Worm (Caenorhabditis elegans) whole organism, late embryonic: Measurements from ENCODE around the gene K10D6.3.

ENCODE experiments used
- C08G9.2 ChIP-seq: sonication (generic microtip); optimal IDR thresholded peaks from 2 replicates; lab custom pipeline; 2016; ENCODE audit warnings: mild to moderate bottlenecking, missing genetic modification characterization, moderate library complexity, missing compliant biosample characterization
- C38D4.7 ChIP-seq: fragments of 200-800 bp; sonication (Bioruptor generic); optimal IDR thresholded peaks from 2 replicates; lab custom pipeline; 2018; ENCODE audit warnings: mild to moderate bottlenecking, missing genetic modification characterization, moderate library complexity, missing compliant biosample characterization
- K02D7.2 ChIP-seq: sonication (generic microtip); optimal IDR thresholded peaks from 2 replicates; lab custom pipeline; 2017; ENCODE audit warnings: mild to moderate bottlenecking, missing genetic modification characterization, missing compliant biosample characterization
- K09A11.1 ChIP-seq: sonication (generic microtip); optimal IDR thresholded peaks from 2 replicates; lab custom pipeline; 2017; ENCODE audit warnings: antibody characterized with exemption, mild to moderate bottlenecking, missing genetic modification characterization, missing compliant biosample characterization; ENCODE audit not compliant: insufficient read depth
- T23F11.4 ChIP-seq: fragments of 200-800 bp; sonication (Bioruptor generic); optimal IDR thresholded peaks from 2 replicates; lab custom pipeline; 2018; ENCODE audit warnings: mild to moderate bottlenecking, missing genetic modification characterization, missing compliant biosample characterization
- Y22D7AL.16 ChIP-seq: sonication (generic microtip); optimal IDR thresholded peaks from 2 replicates; lab custom pipeline; 2016; ENCODE audit warnings: missing genetic modification characterization, missing compliant biosample characterization
- ceh-14 ChIP-seq: sonication (generic microtip); optimal IDR thresholded peaks from 2 replicates; lab custom pipeline; 2016; ENCODE audit warnings: missing genotype, missing genetic modification characterization, missing compliant biosample characterization
- ceh-19 ChIP-seq: fragments of 200-800 bp; sonication (Bioruptor generic); optimal IDR thresholded peaks from 2 replicates; lab custom pipeline; 2018; ENCODE audit warnings: mild to moderate bottlenecking, missing genetic modification characterization, missing compliant biosample characterization
- ceh-22 ChIP-seq: sonication (generic microtip); optimal IDR thresholded peaks from 2 replicates; lab custom pipeline; 2017; ENCODE audit warnings: missing biosample characterization, missing genetic modification characterization
- ceh-24 ChIP-seq: sonication (generic microtip); optimal IDR thresholded peaks from 2 replicates; lab custom pipeline; 2016; ENCODE audit warnings: mild to moderate bottlenecking, missing genetic modification characterization, missing compliant biosample characterization
- ceh-31 ChIP-seq: sonication (generic microtip); optimal IDR thresholded peaks from 2 replicates; lab custom pipeline; 2016; ENCODE audit warnings: missing genetic modification characterization, missing compliant biosample characterization
- ceh-45 ChIP-seq: fragments of 200-800 bp; sonication (Bioruptor generic); IDR thresholded peaks from 2 replicates; pipeline ENCODE4 v1.3.6; 2022; ENCODE audit warnings: missing genetic modification reagents, missing genetic modification characterization, missing compliant biosample characterization
- dve-1 ChIP-seq: sonication (generic microtip); optimal IDR thresholded peaks from 2 replicates; lab custom pipeline; 2017; ENCODE audit warnings: antibody characterized with exemption, mild to moderate bottlenecking, missing genetic modification characterization, missing compliant biosample characterization
- elt-2 ChIP-seq: sonication (generic microtip); optimal IDR thresholded peaks from 2 replicates; lab custom pipeline; 2016; ENCODE audit warnings: missing genetic modification reagents, missing genetic modification characterization, missing compliant biosample characterization
- elt-4 ChIP-seq: sonication (generic microtip); optimal IDR thresholded peaks from 2 replicates; lab custom pipeline; 2016; ENCODE audit warnings: missing genetic modification characterization, missing compliant biosample characterization
- ets-4 ChIP-seq: sonication (generic microtip); optimal IDR thresholded peaks from 2 replicates; lab custom pipeline; 2016; ENCODE audit warnings: missing genetic modification characterization, missing compliant biosample characterization
- fkh-6 ChIP-seq: sonication (generic microtip); optimal IDR thresholded peaks from 2 replicates; lab custom pipeline; 2016; ENCODE audit warnings: missing genetic modification characterization, missing compliant biosample characterization
- gmeb-2 ChIP-seq: sonication (generic microtip); optimal IDR thresholded peaks from 2 replicates; lab custom pipeline; 2016; ENCODE audit warnings: missing genetic modification characterization, inconsistent platforms, missing compliant biosample characterization
- hlh-15 ChIP-seq: sonication (generic microtip); optimal IDR thresholded peaks from 2 replicates; lab custom pipeline; 2016; ENCODE audit warnings: missing genetic modification characterization, missing compliant biosample characterization
- hlh-30 ChIP-seq: sonication (generic microtip); optimal IDR thresholded peaks from 2 replicates; lab custom pipeline; 2017; ENCODE audit warnings: antibody characterized with exemption, missing genetic modification characterization, missing compliant biosample characterization; ENCODE audit not compliant: insufficient read depth
- lim-6 ChIP-seq: sonication (generic microtip); optimal IDR thresholded peaks from 2 replicates; lab custom pipeline; 2016; ENCODE audit warnings: missing genetic modification characterization, missing compliant biosample characterization
- lin-11 ChIP-seq: fragments of 200-800 bp; sonication (Bioruptor generic); optimal IDR thresholded peaks from 2 replicates; lab custom pipeline; 2018; ENCODE audit warnings: mild to moderate bottlenecking, missing genetic modification characterization, missing compliant biosample characterization
- madf-2 ChIP-seq: sonication (generic microtip); optimal IDR thresholded peaks from 2 replicates; lab custom pipeline; 2017; ENCODE audit warnings: missing genetic modification characterization, missing compliant biosample characterization
- nfya-1 ChIP-seq: sonication (generic microtip); optimal IDR thresholded peaks from 2 replicates; lab custom pipeline; 2017; ENCODE audit warnings: missing genetic modification characterization, mild to moderate bottlenecking, missing compliant biosample characterization, antibody characterized with exemption, moderate library complexity
- nhr-11 ChIP-seq: fragments of 150-350 bp; optimal IDR thresholded peaks from 2 replicates; lab custom pipeline; 2014; ENCODE audit warnings: missing biosample characterization, missing genetic modification characterization
- nhr-232 ChIP-seq: sonication (generic microtip); optimal IDR thresholded peaks from 2 replicates; lab custom pipeline; 2016; ENCODE audit warnings: missing genetic modification characterization, missing compliant biosample characterization
- pag-3 ChIP-seq: sonication (generic microtip); optimal IDR thresholded peaks from 2 replicates; lab custom pipeline; 2016; ENCODE audit warnings: missing compliant biosample characterization, missing genetic modification characterization, borderline replicate concordance
- pat-9 ChIP-seq: fragments of 200-800 bp; sonication (Bioruptor generic); optimal IDR thresholded peaks from 2 replicates; lab custom pipeline; 2018; ENCODE audit warnings: mild to moderate bottlenecking, missing genetic modification characterization, moderate library complexity, missing compliant biosample characterization
- pqm-1 ChIP-seq: sonication (generic microtip); optimal IDR thresholded peaks from 2 replicates; lab custom pipeline; 2016; ENCODE audit warnings: missing genetic modification characterization, missing compliant biosample characterization
- rnt-1 ChIP-seq: sonication (generic microtip); optimal IDR thresholded peaks from 2 replicates; lab custom pipeline; 2016; ENCODE audit warnings: missing genetic modification characterization, missing compliant biosample characterization
- sdc-2 ChIP-seq: sonication (generic microtip); optimal IDR thresholded peaks from 2 replicates; lab custom pipeline; 2016; ENCODE audit warnings: missing genotype, missing genetic modification characterization, missing compliant biosample characterization
- sox-2 ChIP-seq: fragments of 200-800 bp; sonication (Bioruptor generic); IDR thresholded peaks from 2 replicates; pipeline ENCODE4 v1.3.6; 2022; ENCODE audit warnings: missing genetic modification reagents, missing genetic modification characterization, missing compliant biosample characterization
- sox-4 ChIP-seq: sonication (generic microtip); optimal IDR thresholded peaks from 2 replicates; lab custom pipeline; 2017; ENCODE audit warnings: mild to moderate bottlenecking, missing genetic modification characterization, inconsistent platforms, missing compliant biosample characterization
- unc-3 ChIP-seq, 2 experiments: fragments of 200-800 bp in 1 of 2; sonication (Bioruptor generic) in 1 of 2; sonication (generic microtip) in 1 of 2; conservative IDR thresholded peaks in 1 of 2; optimal IDR thresholded peaks in 1 of 2; 2 replicates each; pipeline versions ENCODE4 v1.3.6 to Lab custom; 2016 to 2022; ENCODE audit warnings: missing compliant biosample characterization in 2 of 2, missing genetic modification characterization in 2 of 2, missing genetic modification reagents in 1 of 2
- unc-42 ChIP-seq: sonication (generic microtip); optimal IDR thresholded peaks from 2 replicates; lab custom pipeline; 2016; ENCODE audit warnings: missing genotype, missing genetic modification characterization, missing compliant biosample characterization
- unc-55 ChIP-seq: sonication (generic microtip); optimal IDR thresholded peaks from 2 replicates; lab custom pipeline; 2017; ENCODE audit warnings: missing biosample characterization, missing genetic modification reagents, missing genetic modification characterization
- unc-86 ChIP-seq: sonication (generic microtip); optimal IDR thresholded peaks from 2 replicates; lab custom pipeline; 2016; ENCODE audit warnings: missing genetic modification characterization, missing compliant biosample characterization
- zip-5 ChIP-seq: sonication (generic microtip); optimal IDR thresholded peaks from 2 replicates; lab custom pipeline; 2016; ENCODE audit warnings: missing genetic modification characterization, missing compliant biosample characterization

The K10D6.3 gene

DNA sequence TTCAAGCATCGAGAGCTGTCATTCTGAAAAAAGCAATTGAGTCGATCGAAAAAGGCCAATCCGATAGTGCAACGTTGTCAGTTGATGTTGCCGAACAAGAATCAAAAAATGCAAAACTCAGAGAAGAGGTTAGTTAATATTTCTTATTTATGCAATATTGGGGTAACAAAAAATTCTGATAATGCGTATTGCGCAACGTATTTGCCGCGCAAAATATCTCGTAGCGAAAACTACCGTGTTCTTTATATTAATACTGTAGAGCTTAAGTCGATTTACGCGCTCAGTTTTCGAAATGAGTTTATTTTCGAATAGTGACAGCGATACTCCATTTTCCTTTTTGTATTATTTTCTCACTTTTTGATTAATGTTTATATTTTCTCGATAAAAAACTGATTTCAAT is 44.6 kb downstream of the K10D6.3 start:
- no peak for TF ChIP-seq pag-3
- no peak for TF ChIP-seq C08G9.2 (tag; lab: Kevin White, UChicago)
- no peak for TF ChIP-seq madf-2 (tag; lab: Kevin White, UChicago)
- TF ChIP-seq unc-55 (GFP tag; lab: Kevin White, UChicago), result no peak
- TF ChIP-seq sox-4, result no peak
- no peak for TF ChIP-seq lin-11 (tag; lab: Kevin White, UChicago)
- no peak for TF ChIP-seq ceh-19
- no peak for TF ChIP-seq K09A11.1 (tag; lab: Kevin White, UChicago)
- TF ChIP-seq nfya-1 (tag; lab: Kevin White, UChicago), result no peak
- no peak for TF ChIP-seq sox-2 (GFP tag; lab: Robert Waterston, UW)
- TF ChIP-seq, all 69 proteins: peak for 0

DNA sequence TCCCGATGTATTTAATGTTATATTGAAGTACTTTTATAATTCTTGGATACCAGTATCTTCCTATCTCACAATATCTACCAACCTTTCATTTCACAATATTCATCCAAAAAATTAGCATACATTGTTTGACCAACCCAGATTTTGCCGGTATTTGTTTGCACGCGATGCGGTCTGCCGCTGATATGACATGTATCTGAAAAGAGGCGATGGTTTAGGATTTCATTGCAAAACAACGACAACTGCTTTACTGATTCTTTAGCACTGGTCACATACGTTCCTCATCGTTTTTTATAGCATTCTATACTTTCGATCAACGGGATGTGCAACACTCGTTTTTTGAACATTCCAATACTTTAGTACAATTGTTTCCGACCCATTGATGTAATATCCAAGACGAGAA is 47.4 kb downstream of the K10D6.3 start, which contains the start of gene mam-4:
mam-4 (plus strand) TSS at position 301 of the 400 bp plus-strand sequence.
- TF ChIP-seq gmeb-2 (no peak), ceh-19 (no peak), C08G9.2 (tag; lab: Kevin White, UChicago) (no peak), pat-9 (tag; lab: Kevin White, UChicago) (no peak), Y22D7AL.16 (tag; lab: Kevin White, UChicago) (no peak), sox-4 (no peak), elt-4 (tag; lab: Kevin White, UChicago) (no peak), ceh-31 (no peak), T23F11.4 (GFP tag; lab: Kevin White, UChicago) (no peak), pqm-1 (tag; lab: Kevin White, UChicago) (no peak), sdc-2 (tag; lab: Kevin White, UChicago) (no peak), nhr-232 (tag; lab: Kevin White, UChicago) (no peak), dve-1 (tag; lab: Kevin White, UChicago) (no peak), lim-6 (no peak), unc-86 (tag; lab: Kevin White, UChicago) (no peak), ceh-14 (tag; lab: Kevin White, UChicago) (no peak), pag-3 (no peak), K02D7.2 (tag; lab: Kevin White, UChicago) (no peak), C38D4.7 (GFP tag; lab: Kevin White, UChicago) (no peak)
- TF ChIP-seq, all 69 proteins: peak for 0

DNA sequence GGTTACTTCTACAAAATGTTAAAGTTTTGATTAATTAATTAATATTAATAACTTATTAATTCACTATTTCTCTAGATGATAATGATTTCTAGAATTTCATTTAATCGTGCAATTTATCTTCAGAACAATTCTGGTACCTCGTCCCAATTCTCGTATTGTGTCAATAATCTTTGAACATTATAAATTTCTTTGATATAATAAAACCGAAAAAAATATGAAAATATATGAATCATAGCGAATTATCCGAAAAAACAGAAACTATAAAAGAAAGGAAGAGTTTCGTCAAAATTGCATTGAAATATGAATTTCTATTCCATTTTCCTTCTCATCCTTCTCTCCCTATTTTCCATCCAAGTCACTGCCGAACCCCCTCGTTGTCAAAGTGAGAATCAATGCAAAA is 50.3 kb downstream of the K10D6.3 start, which contains the start of gene T19B10.12:
T19B10.12 (plus strand) TSS at position 301 of the 400 bp plus-strand sequence.
- TF ChIP-seq gmeb-2, result no peak
- no peak for TF ChIP-seq hlh-15 (tag; lab: Kevin White, UChicago)
- TF ChIP-seq hlh-30 (tag; lab: Kevin White, UChicago), result no peak
- TF ChIP-seq rnt-1 (tag; lab: Kevin White, UChicago), result no peak
- TF ChIP-seq pat-9 (tag; lab: Kevin White, UChicago), result no peak
- TF ChIP-seq fkh-6, result no peak
- TF ChIP-seq ets-4 (tag; lab: Kevin White, UChicago), result no peak
- TF ChIP-seq ceh-22 (tag; lab: Kevin White, UChicago), result no peak
- no peak for TF ChIP-seq elt-2 (tag; lab: Kevin White, UChicago)
- TF ChIP-seq unc-42 (tag; lab: Kevin White, UChicago), result no peak
- TF ChIP-seq zip-5 (tag; lab: Kevin White, UChicago), result no peak
- no peak for TF ChIP-seq nhr-11 (tag; lab: Kevin White, UChicago)
- TF ChIP-seq pag-3, result no peak
- no peak for TF ChIP-seq unc-3 (GFP tag; conservative IDR thresholded peaks at IDR 0.05; lab: Robert Waterston, UW)
- no peak for TF ChIP-seq unc-3 (tag; optimal IDR thresholded peaks at IDR 0.05; lab: Kevin White, UChicago)
- no peak for TF ChIP-seq ceh-24 (tag; lab: Kevin White, UChicago)
- no peak for TF ChIP-seq nhr-232 (tag; lab: Kevin White, UChicago)
- no peak for TF ChIP-seq ceh-45 (GFP tag; lab: Robert Waterston, UW)
- no peak for TF ChIP-seq madf-2 (tag; lab: Kevin White, UChicago)
- TF ChIP-seq, all 69 proteins: peak for 0
